Worm (Caenorhabditis elegans) whole organism, late embryonic: Measurements from ENCODE around the gene lin-5.

Experiments used
- Y22D7AL.16 ChIP-seq: sonication (generic microtip); optimal IDR thresholded peaks from 2 replicates; lab custom pipeline; 2016; ENCODE audit warnings: missing genetic modification characterization, missing compliant biosample characterization
- ama-1 ChIP-seq: fragments of 150-350 bp; optimal IDR thresholded peaks from 2 replicates; lab custom pipeline; 2014
- ceh-18 ChIP-seq: sonication (generic microtip); optimal IDR thresholded peaks from 2 replicates; lab custom pipeline; 2016; ENCODE audit warnings: missing genetic modification characterization, missing compliant biosample characterization
- ceh-19 ChIP-seq: fragments of 200-800 bp; sonication (Bioruptor generic); optimal IDR thresholded peaks from 2 replicates; lab custom pipeline; 2018; ENCODE audit warnings: mild to moderate bottlenecking, missing genetic modification characterization, missing compliant biosample characterization
- fkh-10 ChIP-seq: fragments of 150-350 bp; optimal IDR thresholded peaks from 2 replicates; lab custom pipeline; 2014; ENCODE audit warnings: missing biosample characterization, missing genetic modification reagents, missing genetic modification characterization
- nhr-11 ChIP-seq: fragments of 150-350 bp; optimal IDR thresholded peaks from 2 replicates; lab custom pipeline; 2014; ENCODE audit warnings: missing biosample characterization, missing genetic modification characterization
- pax-1 ChIP-seq: fragments of 150-350 bp; optimal IDR thresholded peaks from 2 replicates; lab custom pipeline; 2014; ENCODE audit warnings: missing biosample characterization, missing genetic modification characterization
- pha-2 ChIP-seq: sonication (generic microtip); optimal IDR thresholded peaks from 2 replicates; lab custom pipeline; 2017; ENCODE audit warnings: mild to moderate bottlenecking, missing genetic modification characterization, missing compliant biosample characterization
- pha-4 ChIP-seq: fragments of 150-350 bp; optimal IDR thresholded peaks from 2 replicates; lab custom pipeline; 2018; ENCODE audit warnings: missing biosample characterization, missing genetic modification reagents, missing genetic modification characterization
- pqm-1 ChIP-seq: sonication (generic microtip); optimal IDR thresholded peaks from 2 replicates; lab custom pipeline; 2016; ENCODE audit warnings: missing genetic modification characterization, missing compliant biosample characterization
- sox-4 ChIP-seq: sonication (generic microtip); optimal IDR thresholded peaks from 2 replicates; lab custom pipeline; 2017; ENCODE audit warnings: mild to moderate bottlenecking, missing genetic modification characterization, inconsistent platforms, missing compliant biosample characterization
- zip-5 ChIP-seq: sonication (generic microtip); optimal IDR thresholded peaks from 2 replicates; lab custom pipeline; 2016; ENCODE audit warnings: missing genetic modification characterization, missing compliant biosample characterization

ce11 chrII:7839703-7840102 lies 20.7 kb upstream of the lin-5 start:
- TF ChIP-seq pha-4 (tag; lab: Kevin White, UChicago) (no peak), nhr-11 (tag; lab: Kevin White, UChicago) (no peak), sox-4 (tag; lab: Kevin White, UChicago) (no peak), fkh-10 (GFP tag; lab: Kevin White, UChicago) (no peak), ceh-18 (tag; lab: Kevin White, UChicago) (no peak), Y22D7AL.16 (tag; lab: Kevin White, UChicago) (no peak), zip-5 (tag; lab: Kevin White, UChicago) (no peak), ama-1 (lab: Kevin White, UChicago) (no peak), pax-1 (tag; lab: Kevin White, UChicago) (no peak), pqm-1 (tag; lab: Kevin White, UChicago) (no peak), ceh-19 (GFP tag; lab: Kevin White, UChicago) (no peak), pha-2 (tag; lab: Kevin White, UChicago) (no peak)
